Fruit fly (Drosophila melanogaster) Kc167 (cell line): Measurements from ENCODE around the gene CG34162.

Experiments
- Myc ChIP-seq: fragments of >200 bp; optimal IDR thresholded peaks from 2 replicates; lab custom pipeline; 2017; ENCODE audit warnings: missing external identifiers
- h ChIP-seq: fragments of >200 bp; optimal IDR thresholded peaks from 3 replicates; lab custom pipeline; 2018; ENCODE audit warnings: missing external identifiers
- insv ChIP-seq: fragments of >200 bp; optimal IDR thresholded peaks from 3 replicates; lab custom pipeline; 2018; ENCODE audit warnings: missing external identifiers
- psq ChIP-seq: fragments of >200 bp; optimal IDR thresholded peaks from 2 replicates; lab custom pipeline; 2017; ENCODE audit warnings: missing external identifiers

DNA sequence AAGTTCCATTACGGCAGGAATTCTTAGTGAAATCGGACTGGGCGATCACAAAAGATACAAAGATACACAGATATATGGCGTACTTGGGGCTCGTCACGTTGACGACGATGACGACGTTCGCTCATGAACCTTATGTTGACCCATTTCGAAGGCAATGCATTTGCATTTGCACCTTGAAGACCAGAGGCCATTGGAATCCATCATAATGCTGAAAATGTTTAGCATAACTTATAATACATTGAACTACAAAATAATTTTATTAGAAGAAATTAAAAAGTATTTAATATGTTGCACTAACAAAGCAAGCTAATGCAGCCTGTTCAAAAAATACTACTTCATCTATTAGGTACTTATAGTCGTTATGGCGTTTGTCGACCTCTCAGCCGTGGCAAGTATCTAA lies at the start of gene CG34162:
- TF ChIP-seq h (no peak), insv (lab: Kevin White, UChicago) (no peak), psq (no peak), Myc (lab: Kevin White, UChicago) (no peak)
